Fruit fly (Drosophila melanogaster) whole organism, embryonic: ENCODE data around the gene CG44008.
A peak's percentile ranks its signal among the peaks of the same experiment; 100 is the strongest.

ENCODE experiments used
- BtbVII ChIP-seq: fragments of 200-800 bp; sonication (Bioruptor generic); optimal IDR thresholded peaks from 3 replicates; lab custom pipeline; 2017; ENCODE audit warnings: missing biosample characterization, mild to moderate bottlenecking, missing genetic modification characterization
- Bteb2 ChIP-seq: fragments of 200-800 bp; sonication (Bioruptor generic); optimal IDR thresholded peaks from 2 replicates; lab custom pipeline; 2016; ENCODE audit warnings: missing biosample characterization, missing genetic modification characterization
- CG12071 ChIP-seq: fragments of 200-800 bp; sonication (Bioruptor generic); optimal IDR thresholded peaks from 3 replicates; lab custom pipeline; 2018; ENCODE audit warnings: missing biosample characterization, mild to moderate bottlenecking, missing genetic modification characterization
- CG12236 ChIP-seq: fragments of 200-800 bp; sonication (Bioruptor generic); optimal IDR thresholded peaks from 2 replicates; lab custom pipeline; 2016; ENCODE audit warnings: missing biosample characterization, missing genetic modification characterization
- CG12299 ChIP-seq: fragments of 200-800 bp; sonication (Bioruptor generic); optimal IDR thresholded peaks from 2 replicates; lab custom pipeline; 2018; ENCODE audit warnings: missing biosample characterization, mild to moderate bottlenecking, missing genetic modification characterization
- CG12659 ChIP-seq: fragments of 200-800 bp; sonication (Bioruptor generic); optimal IDR thresholded peaks from 3 replicates; lab custom pipeline; 2017; ENCODE audit warnings: mild to moderate bottlenecking, missing biosample characterization, missing genetic modification reagents, missing genetic modification characterization
- CG14710 ChIP-seq: fragments of 200-800 bp; sonication (Bioruptor generic); optimal IDR thresholded peaks from 3 replicates; lab custom pipeline; 2019; ENCODE audit warnings: missing biosample characterization, mild to moderate bottlenecking, missing genetic modification characterization, moderate library complexity
- CG15479 ChIP-seq: fragments of 200-800 bp; sonication (Bioruptor generic); optimal IDR thresholded peaks from 3 replicates; lab custom pipeline; 2019; ENCODE audit warnings: missing biosample characterization, mild to moderate bottlenecking, missing genetic modification characterization, moderate library complexity
- CG16813 ChIP-seq: fragments of 200-800 bp; sonication (Bioruptor generic); IDR thresholded peaks from 3 replicates; pipeline ENCODE4 v1.3.6; 2022; ENCODE audit warnings: missing biosample characterization, missing genetic modification characterization; ENCODE audit not compliant: partially characterized antibody
- CG1792 ChIP-seq: fragments of 200-800 bp; sonication (Bioruptor generic); optimal IDR thresholded peaks from 2 replicates; lab custom pipeline; 2016; ENCODE audit warnings: missing biosample characterization, missing genetic modification characterization
- CG6175 ChIP-seq: fragments of 200-800 bp; sonication (Bioruptor generic); IDR thresholded peaks from 3 replicates; pipeline ENCODE4 v1.3.6; 2022; ENCODE audit warnings: missing biosample characterization, missing genetic modification characterization
- CG6254 ChIP-seq: fragments of 200-800 bp; sonication (Bioruptor generic); optimal IDR thresholded peaks from 3 replicates; lab custom pipeline; 2017; ENCODE audit warnings: mild to moderate bottlenecking, missing biosample characterization, missing genetic modification reagents, missing genetic modification characterization
- CG6654 ChIP-seq: fragments of 200-800 bp; sonication (Bioruptor generic); optimal IDR thresholded peaks from 2 replicates; lab custom pipeline; 2017; ENCODE audit warnings: missing biosample characterization, mild to moderate bottlenecking, missing genetic modification characterization
- CG6854 ChIP-seq: fragments of 200-800 bp; sonication (Bioruptor generic); optimal IDR thresholded peaks from 3 replicates; lab custom pipeline; 2017; ENCODE audit warnings: missing biosample characterization, mild to moderate bottlenecking, missing genetic modification characterization
- CG7271 ChIP-seq: fragments of 200-800 bp; sonication (Bioruptor generic); optimal IDR thresholded peaks from 2 replicates; lab custom pipeline; 2018; ENCODE audit warnings: missing biosample characterization, mild to moderate bottlenecking, missing genetic modification characterization, moderate library complexity
- CG7556 ChIP-seq: fragments of 200-800 bp; sonication (Bioruptor generic); optimal IDR thresholded peaks from 2 replicates; lab custom pipeline; 2017; ENCODE audit warnings: missing biosample characterization, mild to moderate bottlenecking, missing genetic modification characterization
- CG9797 ChIP-seq: fragments of 200-800 bp; sonication (Bioruptor generic); optimal IDR thresholded peaks from 3 replicates; lab custom pipeline; 2018; ENCODE audit warnings: missing biosample characterization, mild to moderate bottlenecking, missing genetic modification characterization
- CG9876 ChIP-seq: fragments of 200-800 bp; sonication (Bioruptor generic); optimal IDR thresholded peaks from 2 replicates; lab custom pipeline; 2016; ENCODE audit warnings: missing biosample characterization, missing genetic modification characterization
- CG9932 ChIP-seq: fragments of 200-800 bp; sonication (Bioruptor generic); IDR thresholded peaks from 2 replicates; pipeline ENCODE4 v1.3.6; 2022; ENCODE audit warnings: missing biosample characterization, missing genetic modification characterization
- Eip74EF ChIP-seq, 2 experiments: fragments of 200-800 bp in 1 of 2; fragments of >200 bp in 1 of 2; sonication (Bioruptor generic) in 1 of 2; optimal IDR thresholded peaks; 2 replicates each; lab custom pipeline; 2017 to 2019; ENCODE audit warnings: missing biosample characterization in 2 of 2, missing genetic modification characterization in 2 of 2, mild to moderate bottlenecking in 1 of 2, moderate library complexity in 1 of 2
- H2.0 ChIP-seq: fragments of 200-800 bp; sonication (Bioruptor generic); IDR thresholded peaks from 2 replicates; pipeline ENCODE4 v1.3.6; 2022; ENCODE audit warnings: missing biosample characterization, missing genetic modification characterization
- HmgZ ChIP-seq: fragments of 200-800 bp; sonication (Bioruptor generic); optimal IDR thresholded peaks from 2 replicates; lab custom pipeline; 2018; ENCODE audit warnings: missing biosample characterization, mild to moderate bottlenecking, missing genetic modification characterization
- Lim3 ChIP-seq: fragments of 200-800 bp; sonication (Bioruptor generic); IDR thresholded peaks from 2 replicates; pipeline ENCODE4 v1.3.6; 2022; ENCODE audit warnings: missing biosample characterization, missing genetic modification characterization
- MBD-R2 ChIP-seq: fragments of 200-800 bp; sonication (Bioruptor generic); IDR thresholded peaks from 2 replicates; pipeline ENCODE4 v1.3.6; 2022; ENCODE audit warnings: missing biosample characterization, missing genetic modification characterization
- Max ChIP-seq: fragments of 200-800 bp; sonication (Bioruptor generic); optimal IDR thresholded peaks from 2 replicates; lab custom pipeline; 2016; ENCODE audit warnings: missing biosample characterization, mild to moderate bottlenecking, missing genetic modification characterization
- Med ChIP-seq: fragments of 200-800 bp; sonication (Bioruptor generic); peaks from one replicate; lab custom pipeline; 2016; ENCODE audit warnings: missing biosample characterization, missing genetic modification characterization, mild to moderate bottlenecking, inconsistent platforms, moderate library complexity
- Mes4 ChIP-seq: fragments of 200-800 bp; sonication (Bioruptor generic); optimal IDR thresholded peaks from 2 replicates; lab custom pipeline; 2016; ENCODE audit warnings: missing biosample characterization, missing genetic modification characterization
- Myb ChIP-seq: fragments of 200-800 bp; sonication (Bioruptor generic); optimal IDR thresholded peaks from 2 replicates; lab custom pipeline; 2016; ENCODE audit warnings: missing biosample characterization, missing genetic modification characterization
- NC2β ChIP-seq: fragments of 200-800 bp; sonication (Bioruptor generic); optimal IDR thresholded peaks from 2 replicates; lab custom pipeline; 2016; ENCODE audit warnings: missing biosample characterization, missing genetic modification characterization
- Rfx ChIP-seq: fragments of 200-800 bp; sonication (Bioruptor generic); IDR thresholded peaks from 2 replicates; pipeline ENCODE4 v1.3.6; 2022; ENCODE audit warnings: missing biosample characterization, missing genetic modification characterization
- Sin3A ChIP-seq: fragments of >200 bp; optimal IDR thresholded peaks from 2 replicates; lab custom pipeline; 2018
- abd-A ChIP-seq: fragments of 200-800 bp; sonication (Bioruptor generic); optimal IDR thresholded peaks from 3 replicates; lab custom pipeline; 2019; ENCODE audit warnings: missing biosample characterization, mild to moderate bottlenecking, missing genetic modification characterization, moderate library complexity
- amos ChIP-seq: fragments of 200-800 bp; sonication (Bioruptor generic); IDR thresholded peaks from 2 replicates; pipeline ENCODE4 v1.3.6; 2022; ENCODE audit warnings: missing biosample characterization, missing genetic modification characterization; ENCODE audit not compliant: partially characterized antibody
- cad ChIP-seq: fragments of >200 bp; optimal IDR thresholded peaks from 2 replicates; lab custom pipeline; 2017; ENCODE audit warnings: missing biosample characterization, missing genetic modification characterization
- ftz-f1 ChIP-seq: fragments of 200-800 bp; sonication (Bioruptor generic); optimal IDR thresholded peaks from 2 replicates; lab custom pipeline; 2016; ENCODE audit warnings: missing biosample characterization, missing genetic modification characterization
- jigr1 ChIP-seq: fragments of 200-800 bp; sonication (Bioruptor generic); IDR thresholded peaks from 3 replicates; pipeline ENCODE4 v1.3.6; 2022; ENCODE audit warnings: missing biosample characterization, missing genetic modification characterization
- lab ChIP-seq: fragments of 200-800 bp; sonication (Bioruptor generic); optimal IDR thresholded peaks from 3 replicates; lab custom pipeline; 2017; ENCODE audit warnings: missing biosample characterization, missing genetic modification characterization, mild to moderate bottlenecking, moderate library complexity, missing genetic modification reagents
- luna ChIP-seq: fragments of 200-800 bp; sonication (Bioruptor generic); optimal IDR thresholded peaks from 2 replicates; lab custom pipeline; 2016; ENCODE audit warnings: missing biosample characterization, missing genetic modification characterization
- maf-S ChIP-seq: fragments of 200-800 bp; sonication (Bioruptor generic); optimal IDR thresholded peaks from 2 replicates; lab custom pipeline; 2016; ENCODE audit warnings: missing biosample characterization, missing genetic modification characterization
- nmo ChIP-seq: fragments of 200-800 bp; sonication (Bioruptor generic); optimal IDR thresholded peaks from 2 replicates; lab custom pipeline; 2018; ENCODE audit warnings: missing biosample characterization, mild to moderate bottlenecking, missing genetic modification characterization, moderate library complexity
- pb ChIP-seq: fragments of 200-800 bp; sonication (Bioruptor generic); optimal IDR thresholded peaks from 3 replicates; lab custom pipeline; 2016; ENCODE audit warnings: missing biosample characterization, missing genetic modification characterization
- phol ChIP-seq: fragments of 200-800 bp; sonication (Bioruptor generic); optimal IDR thresholded peaks from 3 replicates; lab custom pipeline; 2018; ENCODE audit warnings: missing biosample characterization, mild to moderate bottlenecking, missing genetic modification characterization, moderate library complexity
- pros ChIP-seq: fragments of 200-800 bp; sonication (Bioruptor generic); optimal IDR thresholded peaks from 3 replicates; lab custom pipeline; 2019; ENCODE audit warnings: missing biosample characterization, mild to moderate bottlenecking, missing genetic modification characterization, moderate library complexity
- pum ChIP-seq: fragments of 200-800 bp; sonication (Bioruptor generic); optimal IDR thresholded peaks from 2 replicates; lab custom pipeline; 2016; ENCODE audit warnings: missing biosample characterization, missing genetic modification characterization
- sc ChIP-seq, 3 experiments: fragments of >200 bp in 2 of 3; fragments of 200-800 bp in 1 of 3; sonication (Bioruptor generic) in 1 of 3; optimal IDR thresholded peaks; 2 replicates in 2 of 3; 3 replicates in 1 of 3; lab custom pipeline; 2017; ENCODE audit warnings: mild to moderate bottlenecking in 1 of 3, missing biosample characterization in 1 of 3, missing genetic modification characterization in 1 of 3, missing genetic modification reagents in 1 of 3
- schlank ChIP-seq: fragments of 200-800 bp; sonication (Bioruptor generic); optimal IDR thresholded peaks from 2 replicates; lab custom pipeline; 2018; ENCODE audit warnings: missing biosample characterization, mild to moderate bottlenecking, missing genetic modification characterization
- sr ChIP-seq: fragments of 200-800 bp; sonication (Bioruptor generic); IDR thresholded peaks from 3 replicates; pipeline ENCODE4 v1.3.6; 2022; ENCODE audit warnings: missing biosample characterization, missing genetic modification characterization
- sug ChIP-seq: fragments of 200-800 bp; optimal IDR thresholded peaks from 2 replicates; lab custom pipeline; 2019; ENCODE audit warnings: missing biosample characterization, mild to moderate bottlenecking, missing genetic modification characterization, moderate library complexity
- tin ChIP-seq: fragments of 200-800 bp; sonication (Bioruptor generic); optimal IDR thresholded peaks from 3 replicates; lab custom pipeline; 2016; ENCODE audit warnings: missing biosample characterization, missing genetic modification characterization
- tx ChIP-seq: fragments of 200-800 bp; sonication (Bioruptor generic); optimal IDR thresholded peaks from 2 replicates; lab custom pipeline; 2016; ENCODE audit warnings: missing biosample characterization, missing genetic modification characterization
- unc-4 ChIP-seq: fragments of 200-800 bp; sonication (Bioruptor generic); IDR thresholded peaks from 2 replicates; pipeline ENCODE4 v1.3.6; 2022; ENCODE audit warnings: missing biosample characterization, missing genetic modification characterization; ENCODE audit not compliant: partially characterized antibody

Gene CG44008

dm6 chr2L:11829277-11829676 is 13.0 kb downstream of the CG44008 start, which contains the start of gene esc (continued):
- TF ChIP-seq pros (GFP tag; lab: Kevin White, UChicago) (no peak), Lim3 (no peak), CG12299 (no peak), phol (tag; lab: Kevin White, UChicago) (peak; percentile 49), CG12236 (GFP tag; lab: Kevin White, UChicago) (no peak), Eip74EF (GFP tag; optimal IDR thresholded peaks at IDR 0.05; lab: Kevin White, UChicago) (no peak), CG6175 (no peak), CG7556 (GFP tag; lab: Kevin White, UChicago) (no peak), CG9797 (GFP tag; lab: Kevin White, UChicago) (peak; percentile 94), luna (GFP tag; lab: Kevin White, UChicago) (no peak), Myb (GFP tag; lab: Kevin White, UChicago) (peak; percentile 76), CG12071 (GFP tag; lab: Kevin White, UChicago) (no peak), sc (optimal IDR thresholded peaks at IDR 0.05; lab: Kevin White, UChicago) (no peak), sc (GFP tag; optimal IDR thresholded peaks at IDR 0.05; lab: Kevin White, UChicago) (no peak), CG7271 (tag; lab: Kevin White, UChicago) (no peak), tin (GFP tag; lab: Kevin White, UChicago) (peak; percentile 30), sug (tag; lab: Kevin White, UChicago) (peak; percentile 13), Sin3A (lab: Kevin White, UChicago) (peak; percentile 72), CG12659 (GFP tag; lab: Kevin White, UChicago) (peak; percentile 37), CG1792 (GFP tag; lab: Kevin White, UChicago) (peak; percentile 14), maf-S (GFP tag; lab: Kevin White, UChicago) (peak; percentile 25), CG16813 (0 out of 3 replicates have a peak, but pooled peaks have one; percentile 23), H2.0 (GFP tag; lab: Robert Waterston, UW) (no peak), nmo (GFP tag; lab: Kevin White, UChicago) (peak; percentile 62), MBD-R2 (peak; percentile 78), lab (GFP tag; lab: Kevin White, UChicago) (peak; percentile 36), CG6854 (GFP tag; lab: Kevin White, UChicago) (no peak), CG14710 (peak; percentile 71), unc-4 (0 out of 2 replicates have a peak, but pooled peaks have one; percentile 29), HmgZ (tag; lab: Kevin White, UChicago) (peak; percentile 77), CG15479 (no peak), Med (GFP tag; lab: Kevin White, UChicago) (peak; percentile 93), Mes4 (GFP tag; lab: Kevin White, UChicago) (no peak), jigr1 (no peak), NC2β (GFP tag; lab: Kevin White, UChicago) (peak; percentile 47), Rfx (peak; percentile 74), CG6254 (GFP tag; lab: Kevin White, UChicago) (no peak), sr (GFP tag; lab: Robert Waterston, UW) (no peak), cad (GFP tag; lab: Kevin White, UChicago) (no peak), BtbVII (GFP tag; lab: Kevin White, UChicago) (no peak), tx (GFP tag; lab: Kevin White, UChicago) (peak; percentile 29), Max (GFP tag; lab: Kevin White, UChicago) (no peak), amos (GFP tag; lab: Robert Waterston, UW) (peak; percentile 50), schlank (tag; lab: Kevin White, UChicago) (no peak), ftz-f1 (GFP tag; lab: Kevin White, UChicago) (peak; percentile 25), Bteb2 (GFP tag; lab: Kevin White, UChicago) (peak; percentile 25), CG9876 (GFP tag; lab: Kevin White, UChicago) (peak; percentile 22), pb (peak; percentile 5), CG9932 (GFP tag; lab: Robert Waterston, UW) (peak; percentile 60), CG6654 (GFP tag; lab: Kevin White, UChicago) (no peak), pum (GFP tag; lab: Kevin White, UChicago) (peak; percentile 14), abd-A (tag; lab: Kevin White, UChicago) (no peak)
